Worm (Caenorhabditis elegans): ENCODE data around the gene pqn-31.

pqn-31 gene

DNA sequence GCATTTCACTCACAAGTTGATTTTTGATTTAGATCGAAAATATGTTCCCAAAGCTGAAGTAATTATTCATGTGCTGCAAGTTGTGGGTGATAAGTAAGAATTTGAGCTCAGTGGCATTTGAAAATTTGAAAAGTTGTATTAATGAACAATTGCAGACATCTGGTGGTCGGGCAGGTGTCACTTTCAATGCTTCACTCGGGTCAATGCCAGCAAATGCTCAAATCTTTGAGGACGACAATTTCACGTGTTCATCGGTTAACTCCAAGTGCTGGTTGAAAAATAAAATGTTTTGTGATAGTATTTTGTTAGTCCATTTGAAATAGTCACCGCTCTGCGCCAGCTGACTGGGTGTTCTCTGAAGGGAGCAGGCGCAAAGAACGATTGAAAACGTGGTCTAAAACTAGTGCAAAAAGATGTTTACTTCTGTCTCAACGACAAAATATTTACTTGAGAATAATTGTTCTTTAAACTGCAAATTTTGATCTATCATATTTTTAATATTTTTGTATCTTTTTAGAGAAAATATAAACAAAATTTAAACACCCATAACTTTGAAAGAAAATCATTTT lies 15.2 kb upstream of the pqn-31 start (continued):
- TF ChIP-seq lin-29 (GFP tag; IDR thresholded peaks at IDR 0.05), result no peak
- no peak for TF ChIP-seq php-3 (GFP tag; IDR thresholded peaks at IDR 0.05)
- TF ChIP-seq zip-11 (GFP tag; IDR thresholded peaks at IDR 0.05), result no peak
- TF ChIP-seq lsy-2 (tag; optimal IDR thresholded peaks at IDR 0.05), result peak; percentile 7 to 68
- no peak for TF ChIP-seq spr-1 (tag; optimal IDR thresholded peaks at IDR 0.05)
- no peak for TF ChIP-seq saeg-2 (GFP tag; IDR thresholded peaks at IDR 0.05)
- TF ChIP-seq lin-15B (tag; optimal IDR thresholded peaks at IDR 0.05), result no peak
- TF ChIP-seq lir-3 (tag; optimal IDR thresholded peaks at IDR 0.05), result no peak
- peak; percentile 68 for TF ChIP-seq nhr-11 (tag; optimal IDR thresholded peaks at IDR 0.05)
- TF ChIP-seq dmd-9 (GFP tag; IDR thresholded peaks at IDR 0.05), result no peak
- TF ChIP-seq R02D3.7 (tag; optimal IDR thresholded peaks at IDR 0.05), result no peak
- no peak for TF ChIP-seq pqm-1 (tag; optimal IDR thresholded peaks at IDR 0.05)
- TF ChIP-seq zag-1 (tag; optimal IDR thresholded peaks at IDR 0.05), result no peak
- TF ChIP-seq hlh-11 (tag; optimal IDR thresholded peaks at IDR 0.05), result peak; percentile 91
- peak; percentile 52; the same call in 1 of the 2 replicates for TF ChIP-seq lin-1 (GFP tag; IDR thresholded peaks at IDR 0.05)
- no peak for TF ChIP-seq Y48G9A.11 (GFP tag; IDR thresholded peaks at IDR 0.05)
- TF ChIP-seq vab-7 (GFP tag; IDR thresholded peaks at IDR 0.05), result no peak
- TF ChIP-seq lin-39 (tag; optimal IDR thresholded peaks at IDR 0.05), result no peak
- TF ChIP-seq ceh-32 (tag; optimal IDR thresholded peaks at IDR 0.05; ENCODE audit: poor library complexity), result no peak
- no peak for TF ChIP-seq daf-8 (GFP tag; IDR thresholded peaks at IDR 0.05)
- TF ChIP-seq ceh-62 (tag; optimal IDR thresholded peaks at IDR 0.05), result no peak
- no peak for TF ChIP-seq ces-1 (GFP tag; optimal IDR thresholded peaks at IDR 0.05)
- TF ChIP-seq pha-4 (GFP tag; IDR thresholded peaks at IDR 0.05), result no peak
- TF ChIP-seq pha-4 (tag; optimal IDR thresholded peaks at IDR 0.05), result peak; percentile 52
- TF ChIP-seq nhr-6 (tag; optimal IDR thresholded peaks at IDR 0.05), result no peak
- TF ChIP-seq F26F4.8 (GFP tag; conservative IDR thresholded peaks at IDR 0.05), result no peak
- TF ChIP-seq nhr-10 (tag; optimal IDR thresholded peaks at IDR 0.05), result no peak
- TF ChIP-seq unc-130 (GFP tag; optimal IDR thresholded peaks at IDR 0.05), result no peak
- peak; percentile 24 for TF ChIP-seq nhr-77 (tag; optimal IDR thresholded peaks at IDR 0.05)
- no peak for TF ChIP-seq fos-1 (tag; optimal IDR thresholded peaks at IDR 0.05)
- TF ChIP-seq T20F7.1 (GFP tag; optimal IDR thresholded peaks at IDR 0.05), result no peak
- no peak for TF ChIP-seq spr-3 (GFP tag; optimal IDR thresholded peaks at IDR 0.05)
- TF ChIP-seq unc-39 (tag; optimal IDR thresholded peaks at IDR 0.05), result no peak
- TF ChIP-seq Y105C5A.15 (GFP tag; IDR thresholded peaks at IDR 0.05), result no peak
- no peak for TF ChIP-seq sdz-12 (GFP tag; optimal IDR thresholded peaks at IDR 0.05)
- TF ChIP-seq mep-1 (tag; optimal IDR thresholded peaks at IDR 0.05), result peak; percentile 54
- TF ChIP-seq zfp-3 (GFP tag; conservative IDR thresholded peaks at IDR 0.05), result no peak

DNA sequence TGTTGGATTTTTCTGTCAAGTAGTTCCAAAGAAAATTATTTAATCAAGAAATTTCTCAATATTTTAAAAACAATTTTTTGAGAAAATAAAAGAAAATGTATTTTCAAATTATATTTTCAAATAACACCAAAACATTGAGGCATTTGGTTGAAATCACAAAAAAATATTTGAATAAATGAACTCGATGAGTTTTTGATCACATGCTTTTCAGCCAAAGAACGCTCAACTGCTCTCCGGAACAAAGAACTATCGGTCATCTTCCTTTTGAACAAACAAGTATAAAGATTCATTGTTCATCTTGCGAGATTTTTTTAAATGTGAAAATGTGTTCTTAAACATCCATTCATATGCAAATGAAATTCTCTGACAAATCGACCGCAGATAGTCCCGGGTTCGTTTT lies 14.4 kb upstream of the pqn-31 start:
- TF ChIP-seq egl-27 (tag; optimal IDR thresholded peaks at IDR 0.05), result no peak
- TF ChIP-seq nhr-77 (tag; optimal IDR thresholded peaks at IDR 0.05), result peak; percentile 18
- TF ChIP-seq nhr-25 (tag; optimal IDR thresholded peaks at IDR 0.05; ENCODE audit: borderline replicate concordance, insufficient read depth), result no peak
- TF ChIP-seq nhr-76 (tag; optimal IDR thresholded peaks at IDR 0.05), result no peak
- no peak for TF ChIP-seq ceh-20 (GFP tag; IDR thresholded peaks at IDR 0.05)
- TF ChIP-seq Y5F2A.4 (GFP tag; optimal IDR thresholded peaks at IDR 0.05), result no peak
- TF ChIP-seq ZK337.2 (GFP tag; IDR thresholded peaks at IDR 0.05), result no peak
- peak; percentile 39 for TF ChIP-seq dve-1 (tag; optimal IDR thresholded peaks at IDR 0.05; ENCODE audit: insufficient read depth)
- no peak for TF ChIP-seq daf-16 (GFP tag; optimal IDR thresholded peaks at IDR 0.05)
- peak; percentile 50 for TF ChIP-seq daf-16 (tag; optimal IDR thresholded peaks at IDR 0.05)
- TF ChIP-seq spr-3 (GFP tag; optimal IDR thresholded peaks at IDR 0.05), result no peak
- no peak for TF ChIP-seq lsy-2 (tag; optimal IDR thresholded peaks at IDR 0.05)
- peak in 1 of 2 experiments; percentile 12 for TF ChIP-seq unc-62 (GFP tag; optimal IDR thresholded peaks at IDR 0.05 in 1 of 2)
- no peak for TF ChIP-seq unc-62 (tag; optimal IDR thresholded peaks at IDR 0.05)
- no peak for TF ChIP-seq mxl-3 (GFP tag; optimal IDR thresholded peaks at IDR 0.05)
- TF ChIP-seq dmd-6 (GFP tag; IDR thresholded peaks at IDR 0.05), result peak; percentile 15; the same call in 1 of the 2 replicates
- TF ChIP-seq cey-2 (tag; optimal IDR thresholded peaks at IDR 0.05; ENCODE audit: borderline replicate concordance, insufficient read depth), result no peak
- TF ChIP-seq hlh-11 (tag; optimal IDR thresholded peaks at IDR 0.05), result no peak
- no peak for TF ChIP-seq F49E8.2 (tag; optimal IDR thresholded peaks at IDR 0.05; ENCODE audit: borderline replicate concordance)
- no peak for TF ChIP-seq attf-4 (tag; optimal IDR thresholded peaks at IDR 0.05)

All from whole organism, L4 larva.